Worm (Caenorhabditis elegans) whole organism, L1 larva: ENCODE measurements around the gene pqn-68.

ENCODE experiments used
- blmp-1 ChIP-seq: fragments of 150-350 bp; optimal IDR thresholded peaks from 2 replicates; lab custom pipeline; 2014; ENCODE audit warnings: missing biosample characterization, missing genetic modification characterization
- nhr-11 ChIP-seq: fragments of 150-350 bp; optimal IDR thresholded peaks from 2 replicates; lab custom pipeline; 2014; ENCODE audit warnings: missing biosample characterization, missing genetic modification characterization
- nhr-12 ChIP-seq: sonication (generic microtip); optimal IDR thresholded peaks from 2 replicates; lab custom pipeline; 2017; ENCODE audit warnings: missing biosample characterization, missing genetic modification characterization
- nhr-237 ChIP-seq: fragments of 150-350 bp; optimal IDR thresholded peaks from 2 replicates; lab custom pipeline; 2014; ENCODE audit warnings: missing biosample characterization, missing genetic modification characterization
- nhr-85 ChIP-seq: sonication (generic microtip); peaks from one replicate; lab custom pipeline; 2016; ENCODE audit warnings: missing genetic modification characterization, inconsistent platforms, missing compliant biosample characterization
- pqm-1 ChIP-seq: sonication (generic microtip); optimal IDR thresholded peaks from 3 replicates; lab custom pipeline; 2017; ENCODE audit warnings: missing biosample characterization, missing genetic modification characterization
- unc-62 ChIP-seq: fragments of 150-350 bp; optimal IDR thresholded peaks from 2 replicates; lab custom pipeline; 2014; ENCODE audit warnings: missing biosample characterization, missing genetic modification reagents, missing genetic modification characterization
- ztf-4 ChIP-seq: fragments of 150-350 bp; optimal IDR thresholded peaks from 2 replicates; lab custom pipeline; 2014; ENCODE audit warnings: missing biosample characterization, missing genetic modification characterization

- TF ChIP-seq unc-62 (no peak), blmp-1 (tag; lab: Kevin White, UChicago) (no peak), nhr-85 (tag; lab: Kevin White, UChicago) (no peak), ztf-4 (tag; lab: Kevin White, UChicago) (no peak), nhr-12 (tag; lab: Kevin White, UChicago) (no peak), pqm-1 (tag; lab: Kevin White, UChicago) (no peak), nhr-11 (tag; lab: Kevin White, UChicago) (no peak), nhr-237 (tag; lab: Kevin White, UChicago) (no peak)
Measured at ce11 chrV:12954261-12954660, 1.8 kb downstream of the pqn-68 start.
